Worm (Caenorhabditis elegans): ENCODE measurements around the gene irld-9.

Gene irld-9

ce11 chrII:1719153-1719552 lies 19.6 kb downstream of the irld-9 start, which contains the start of gene fbxb-48:
fbxb-48 (minus strand) TSS chrII:1719253.
- TF ChIP-seq dao-5 (tag; optimal IDR thresholded peaks at IDR 0.05) (no peak), W03F9.2 (tag; optimal IDR thresholded peaks at IDR 0.05) (no peak), him-1 (tag; optimal IDR thresholded peaks at IDR 0.05) (no peak)

ce11 chrII:1714772-1715353 lies 23.9 kb downstream of the irld-9 start, which contains the start of gene btb-6:
btb-6 (plus strand) TSS chrII:1715303.
- TF ChIP-seq dao-5 (tag; optimal IDR thresholded peaks at IDR 0.05), result no peak
- no peak for TF ChIP-seq him-1 (tag; optimal IDR thresholded peaks at IDR 0.05)

- TF ChIP-seq dao-5 (tag; optimal IDR thresholded peaks at IDR 0.05), result no peak
Measured at ce11 chrII:1712938-1713337, 25.8 kb downstream of the irld-9 start, which contains the start of gene btb-7. btb-7 (plus strand) TSS chrII:1713238.

ce11 chrII:1709959-1710358 lies 28.8 kb downstream of the irld-9 start, which contains the start of gene fbxa-184:
fbxa-184 (plus strand) TSS chrII:1710259.
- TF ChIP-seq him-1 (tag; optimal IDR thresholded peaks at IDR 0.05), result no peak
- TF ChIP-seq dao-5 (tag; optimal IDR thresholded peaks at IDR 0.05), result no peak
- TF ChIP-seq W03F9.2 (tag; optimal IDR thresholded peaks at IDR 0.05), result no peak

- TF ChIP-seq dao-5 (tag; optimal IDR thresholded peaks at IDR 0.05) (no peak), him-1 (tag; optimal IDR thresholded peaks at IDR 0.05) (no peak), W03F9.2 (tag; optimal IDR thresholded peaks at IDR 0.05) (no peak)
Measured at ce11 chrII:1706385-1706784, 32.4 kb downstream of the irld-9 start, which contains the start of gene sdz-18. sdz-18 (minus strand) TSS chrII:1706485.

- TF ChIP-seq him-1 (tag; optimal IDR thresholded peaks at IDR 0.05), result no peak
- TF ChIP-seq W03F9.2 (tag; optimal IDR thresholded peaks at IDR 0.05), result no peak
Measured at ce11 chrII:1703363-1703762, 35.4 kb downstream of the irld-9 start, which contains the start of gene fbxb-47. fbxb-47 (minus strand) TSS chrII:1703463.

- TF ChIP-seq W03F9.2 (tag; optimal IDR thresholded peaks at IDR 0.05) (no peak), dao-5 (tag; optimal IDR thresholded peaks at IDR 0.05) (no peak), him-1 (tag; optimal IDR thresholded peaks at IDR 0.05) (no peak)
Measured at ce11 chrII:1695861-1696260, 42.9 kb downstream of the irld-9 start, which contains the start of gene F58E1.13. F58E1.13 (minus strand) TSS chrII:1695872.

ce11 chrII:1694530-1694929 lies 44.2 kb downstream of the irld-9 start, which contains the start of gene fbxc-26:
fbxc-26 (minus strand) TSS chrII:1694630.
- TF ChIP-seq him-1 (tag; optimal IDR thresholded peaks at IDR 0.05) (no peak), dao-5 (tag; optimal IDR thresholded peaks at IDR 0.05) (no peak), W03F9.2 (tag; optimal IDR thresholded peaks at IDR 0.05) (no peak)

ce11 chrII:1692827-1693226 lies 45.9 kb downstream of the irld-9 start, which contains the start of gene fbxc-21:
fbxc-21 (minus strand) TSS chrII:1692927.
- TF ChIP-seq him-1 (tag; optimal IDR thresholded peaks at IDR 0.05) (no peak), W03F9.2 (tag; optimal IDR thresholded peaks at IDR 0.05) (no peak), dao-5 (tag; optimal IDR thresholded peaks at IDR 0.05) (no peak)

- TF ChIP-seq dao-5 (tag; optimal IDR thresholded peaks at IDR 0.05) (no peak), him-1 (tag; optimal IDR thresholded peaks at IDR 0.05) (no peak), W03F9.2 (tag; optimal IDR thresholded peaks at IDR 0.05) (no peak)
Measured at ce11 chrII:1691011-1691410, 47.7 kb downstream of the irld-9 start, which contains the start of gene fbxc-22. fbxc-22 (minus strand) TSS chrII:1691111.

ce11 chrII:1688813-1689212 lies 49.9 kb downstream of the irld-9 start, which contains the start of the genes fbxb-18 and fbxb-19:
fbxb-18 (minus strand) TSS chrII:1688913.
fbxb-19 (minus strand) TSS chrII:1689181.
- no peak for TF ChIP-seq dao-5 (tag; optimal IDR thresholded peaks at IDR 0.05)
- no peak for TF ChIP-seq him-1 (tag; optimal IDR thresholded peaks at IDR 0.05)
- no peak for TF ChIP-seq W03F9.2 (tag; optimal IDR thresholded peaks at IDR 0.05)

All from whole organism, L4/young adult.